Worm (Caenorhabditis elegans): ENCODE data around the gene Y62E10A.20.
"Not testable (repeated sequence)": the region's sequence is repeated elsewhere in the genome, so short reads cannot be mapped to it uniquely, and the experiment has no call there.

Y62E10A.20 gene

DNA sequence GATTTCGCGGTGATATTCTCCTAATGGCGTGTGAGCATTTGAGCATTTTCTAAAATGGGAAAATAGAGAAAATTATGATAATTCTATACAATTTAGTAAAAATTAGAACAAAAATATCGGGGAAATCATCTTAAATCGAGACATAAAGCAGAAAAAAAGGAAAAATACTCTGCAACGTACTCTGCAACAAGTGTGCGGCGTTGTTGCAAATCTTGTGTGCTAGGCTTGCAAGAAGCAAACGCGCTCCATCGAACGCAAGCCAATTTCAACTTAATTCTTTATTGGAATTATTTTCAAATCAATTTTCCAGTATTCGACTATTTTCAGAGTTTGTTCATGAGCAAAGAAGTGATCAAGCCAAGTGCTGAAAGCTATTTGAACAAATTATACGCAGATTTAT is at the start of gene Y62E10A.20, which contains the start of the genes Y62E10A.23 and mdt-9:
Y62E10A.20 (minus strand) TSS at position 49 of the 400 bp plus-strand sequence.
Y62E10A.23 (plus strand) TSS at position 282 of the 400 bp plus-strand sequence.
mdt-9 (plus strand) TSS at position 338 of the 400 bp plus-strand sequence.
- no peak for TF ChIP-seq unc-62 (GFP tag; optimal IDR thresholded peaks at IDR 0.05)

DNA sequence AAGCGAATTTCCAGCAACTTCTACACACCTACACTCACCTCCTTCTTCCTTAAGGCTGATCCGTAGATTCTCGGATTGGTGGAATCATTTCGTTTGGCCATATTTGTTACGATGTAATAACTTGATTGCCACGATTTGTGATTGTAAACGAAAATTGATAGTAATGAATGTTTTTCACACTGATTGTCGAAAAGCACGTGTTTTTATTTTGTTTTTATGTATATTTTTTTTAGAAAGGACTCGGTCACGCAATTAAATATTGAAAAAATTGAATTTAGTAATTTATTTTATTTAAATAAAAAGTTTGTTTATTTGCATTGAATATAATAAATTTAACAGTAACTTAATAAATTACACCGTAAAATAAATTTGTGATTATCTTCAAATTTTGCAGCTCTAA is 48.0 kb upstream of the Y62E10A.20 start, which contains the start of gene K09B11.5:
K09B11.5 (minus strand) TSS at position 101 of the 400 bp plus-strand sequence.
- not testable (repeated sequence) for TF ChIP-seq unc-62 (GFP tag; optimal IDR thresholded peaks at IDR 0.05)

DNA sequence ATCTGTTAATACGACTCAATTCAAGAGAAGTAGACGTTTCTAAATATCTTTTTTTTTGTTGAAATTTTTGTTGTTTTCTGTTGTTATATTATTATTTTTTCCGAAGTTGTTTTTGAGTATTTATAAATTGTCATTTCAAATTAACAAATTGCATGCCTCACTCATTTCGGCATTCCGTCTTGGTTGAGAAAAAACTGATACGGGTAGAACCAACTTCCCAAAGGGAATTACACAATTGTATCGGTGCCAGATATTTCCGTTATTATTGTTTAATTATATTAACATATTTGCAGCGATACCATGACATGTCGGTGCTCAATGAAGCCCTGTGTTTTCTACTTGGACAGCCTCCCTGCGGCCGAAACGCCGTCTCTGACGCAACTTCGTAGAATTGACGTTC is 43.3 kb upstream of the Y62E10A.20 start, which contains the start of gene K09B11.4:
K09B11.4 (plus strand) TSS at position 301 of the 400 bp plus-strand sequence.
- TF ChIP-seq unc-62 (GFP tag; optimal IDR thresholded peaks at IDR 0.05): no peak

DNA sequence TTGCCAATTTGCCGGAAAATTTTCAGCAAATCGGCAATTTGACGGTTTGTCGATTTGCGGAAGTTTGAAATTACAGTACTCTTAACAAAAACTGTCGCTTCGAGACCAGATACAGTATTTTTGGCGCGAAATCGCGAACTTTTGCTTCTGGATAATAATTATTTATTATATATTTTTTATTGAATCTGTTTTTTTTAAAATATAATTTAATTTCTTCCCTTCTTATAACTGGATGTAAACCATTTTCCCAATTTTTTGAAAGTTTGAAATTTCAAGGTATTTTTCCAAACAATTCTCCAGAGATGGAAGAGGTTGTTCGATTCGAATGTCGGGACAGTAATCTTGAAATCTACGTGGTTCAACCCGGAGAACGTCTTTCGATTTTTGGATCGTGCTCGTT is 36.3 kb upstream of the Y62E10A.20 start, which contains the start of gene nol-9:
nol-9 (plus strand) TSS at position 301 of the 400 bp plus-strand sequence.
- TF ChIP-seq unc-62 (GFP tag; optimal IDR thresholded peaks at IDR 0.05): no peak

DNA sequence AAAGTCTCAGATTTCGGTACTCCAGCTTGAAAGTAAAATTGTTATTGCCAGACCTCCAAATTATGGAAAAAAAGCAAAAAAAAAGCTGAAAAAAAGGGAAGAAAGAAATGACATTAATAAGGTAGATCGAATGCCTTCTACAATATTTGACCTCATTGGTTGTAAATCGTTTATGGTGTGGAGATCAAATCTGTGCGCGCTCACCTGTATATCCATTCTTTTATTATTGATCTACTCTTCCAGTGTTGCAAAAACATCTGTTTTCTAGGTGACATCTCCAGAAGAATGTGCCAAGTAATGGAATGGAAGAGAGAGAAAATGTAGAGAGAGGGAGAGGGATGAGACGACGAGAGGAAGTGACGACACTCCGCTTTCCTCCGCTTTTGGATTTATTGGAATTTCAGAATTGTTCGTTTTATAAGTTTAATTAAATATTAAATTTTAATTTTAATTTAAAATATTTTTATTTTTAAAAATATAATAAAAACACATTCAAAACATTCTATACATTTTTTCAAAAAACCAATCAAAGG is 29.9 kb upstream of the Y62E10A.20 start, which contains the start of the genes pik-1 and aptf-2:
pik-1 (plus strand) TSS at position 303 of the 533 bp plus-strand sequence.
aptf-2 (minus strand) TSS at position 313 of the 533 bp plus-strand sequence.
- no peak for TF ChIP-seq unc-62 (GFP tag; optimal IDR thresholded peaks at IDR 0.05)

DNA sequence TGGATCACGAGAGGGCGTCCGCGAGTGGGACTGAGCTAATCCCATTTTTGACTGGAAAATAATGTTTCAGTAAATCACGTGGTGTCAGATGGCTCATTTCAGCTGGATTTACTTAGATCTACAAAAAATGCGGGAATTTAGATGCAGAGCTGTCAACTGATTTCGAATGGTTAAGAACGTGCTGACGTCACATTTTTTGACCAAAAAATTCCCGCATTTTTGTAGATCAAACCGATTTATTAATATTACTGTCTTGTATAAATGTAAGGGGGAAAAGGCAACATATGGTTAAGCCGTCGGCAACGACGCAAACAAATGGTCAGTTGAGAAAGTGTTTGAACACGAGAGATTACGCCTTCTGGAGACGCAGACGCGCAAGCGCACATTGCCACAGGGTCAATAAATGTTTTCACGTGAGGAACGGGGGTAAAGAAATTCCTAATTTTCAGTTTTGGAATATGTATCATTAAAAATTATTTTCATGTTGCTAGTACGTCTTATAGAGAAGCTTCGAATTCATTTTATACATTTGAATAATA is 27.0 kb upstream of the Y62E10A.20 start, which contains the start of gene gcl-1:
gcl-1 (minus strand) TSS at position 51 of the 539 bp plus-strand sequence.
- TF ChIP-seq unc-62 (GFP tag; optimal IDR thresholded peaks at IDR 0.05): no peak

DNA sequence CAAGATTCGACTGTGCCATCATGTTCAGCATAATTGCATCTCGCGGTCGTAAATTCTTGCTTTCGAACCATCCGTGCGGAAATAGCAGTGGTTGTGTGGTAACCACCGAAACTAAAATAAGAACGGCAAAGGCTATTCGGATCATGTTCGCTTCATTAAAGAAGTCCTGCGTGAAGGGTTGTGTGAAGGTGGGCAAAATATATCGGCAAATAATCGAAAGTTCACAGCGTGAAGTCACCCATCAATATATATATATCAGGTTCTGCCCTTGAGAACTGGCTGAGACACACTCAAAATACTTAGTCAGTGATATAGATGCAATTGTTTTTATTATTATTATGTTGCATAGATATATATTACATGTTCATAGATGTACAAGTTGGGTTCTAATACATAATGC is 22.1 kb upstream of the Y62E10A.20 start, which contains the start of gene Y62E10A.19:
Y62E10A.19 (minus strand) TSS at position 289 of the 400 bp plus-strand sequence.
- no peak for TF ChIP-seq unc-62 (GFP tag; optimal IDR thresholded peaks at IDR 0.05)

DNA sequence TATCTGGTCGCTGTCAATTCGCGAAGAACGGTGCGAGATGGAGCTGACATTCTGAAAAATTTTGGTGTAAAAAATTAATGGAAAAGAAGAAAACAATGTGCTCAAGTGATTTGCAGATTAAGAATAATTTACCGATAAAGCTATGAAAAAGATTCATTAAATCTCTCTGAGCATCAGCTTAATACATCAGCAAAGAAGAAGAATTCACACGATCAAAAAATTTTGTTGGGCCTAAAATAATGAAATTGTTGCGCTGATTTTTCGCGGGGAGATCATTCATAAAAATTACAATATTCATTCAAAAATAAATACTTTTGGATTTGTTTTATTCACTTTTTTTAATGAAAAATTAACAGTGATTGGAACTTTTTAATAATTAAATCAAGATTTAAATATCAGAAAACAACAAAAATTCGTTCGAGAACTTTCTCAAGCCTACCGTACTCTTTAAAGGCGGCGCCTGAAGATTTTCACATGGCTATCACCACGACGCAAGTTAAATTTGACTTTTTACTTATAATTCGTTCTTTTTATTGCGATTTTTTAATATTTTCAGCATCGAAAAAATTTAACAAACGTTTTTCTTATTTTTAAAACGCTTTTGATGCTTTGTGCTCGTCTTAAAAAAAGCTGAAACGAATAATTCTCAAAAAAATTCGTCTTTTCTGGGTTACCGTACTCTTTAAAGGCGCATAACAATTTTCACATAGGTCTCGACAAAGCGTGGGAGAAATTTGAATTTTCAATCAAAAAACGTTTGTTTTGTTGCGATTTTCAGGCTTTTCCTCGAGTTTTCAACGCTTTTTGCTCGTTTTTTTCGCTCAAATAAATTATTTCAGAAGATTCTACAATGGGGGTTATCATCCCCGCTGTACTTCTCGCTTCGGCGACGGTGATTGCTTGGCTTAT is 14.8 kb upstream of the Y62E10A.20 start, which contains the start of the genes memi-2 and cyp-31A5:
memi-2 (minus strand) TSS at position 51 of the 909 bp plus-strand sequence.
cyp-31A5 (plus strand) TSS at position 834 of the 909 bp plus-strand sequence.
- no peak for TF ChIP-seq unc-62 (GFP tag; optimal IDR thresholded peaks at IDR 0.05)

DNA sequence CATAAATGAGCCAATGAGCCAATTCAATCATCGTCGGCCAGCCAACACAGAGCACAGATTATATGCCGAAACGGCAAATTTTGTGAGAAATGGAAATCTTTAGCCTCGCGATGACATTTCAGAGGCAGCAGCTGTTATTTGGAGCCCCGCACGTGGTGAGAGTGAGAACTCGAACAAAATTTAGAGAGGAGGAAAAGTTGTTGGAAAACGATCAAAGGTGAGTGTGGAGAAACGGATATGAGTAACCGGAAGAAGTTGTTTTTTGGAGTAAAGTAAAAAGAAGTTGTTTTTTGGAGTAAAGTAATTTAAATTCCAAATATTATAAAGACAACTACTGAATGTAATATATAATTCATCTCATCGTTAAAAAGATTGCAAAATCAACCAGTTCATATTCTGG is 12.8 kb upstream of the Y62E10A.20 start, which contains the start of gene Y62E10A.13:
Y62E10A.13 (minus strand) TSS at position 326 of the 400 bp plus-strand sequence.
- no peak for TF ChIP-seq unc-62 (GFP tag; optimal IDR thresholded peaks at IDR 0.05)

DNA sequence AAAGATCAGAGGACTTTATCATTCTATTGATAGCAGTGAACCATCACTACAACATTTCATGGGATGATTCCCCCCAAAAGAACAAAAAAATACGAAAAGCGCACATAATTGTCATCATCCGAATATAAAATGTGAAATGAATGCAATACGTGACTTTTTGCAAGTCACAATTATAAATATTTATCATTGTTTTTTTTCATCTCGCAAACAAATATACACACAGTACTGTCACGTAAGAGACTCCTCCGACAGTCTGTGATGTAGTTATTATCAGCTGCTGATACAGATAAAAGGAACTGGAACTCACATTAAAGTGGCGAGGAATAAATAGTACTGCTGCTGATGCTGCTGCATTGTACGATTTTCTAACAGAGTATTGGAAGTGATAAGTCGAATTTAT is 10.5 kb upstream of the Y62E10A.20 start:
- no peak for TF ChIP-seq unc-62 (GFP tag; optimal IDR thresholded peaks at IDR 0.05)

DNA sequence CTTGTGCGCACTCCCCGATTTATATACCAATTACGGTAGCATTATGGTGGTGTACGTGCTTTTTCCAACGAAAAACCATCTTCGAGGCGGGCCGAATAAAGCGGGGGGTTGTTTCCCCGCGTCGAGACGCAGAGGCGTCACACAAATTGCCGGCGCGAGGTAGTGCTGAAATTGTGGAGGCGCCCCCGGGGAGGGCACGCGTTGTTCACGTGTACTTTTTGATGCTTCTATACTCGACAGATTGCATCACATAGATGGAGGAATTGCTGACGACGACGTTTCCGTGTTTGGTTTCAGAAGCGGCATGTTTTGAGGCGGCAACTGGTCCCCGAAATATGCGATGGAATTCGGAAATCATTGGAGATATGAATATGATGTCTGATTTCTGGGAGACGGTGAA is 9.4 kb upstream of the Y62E10A.20 start:
- no peak for TF ChIP-seq unc-62 (GFP tag; optimal IDR thresholded peaks at IDR 0.05)

DNA sequence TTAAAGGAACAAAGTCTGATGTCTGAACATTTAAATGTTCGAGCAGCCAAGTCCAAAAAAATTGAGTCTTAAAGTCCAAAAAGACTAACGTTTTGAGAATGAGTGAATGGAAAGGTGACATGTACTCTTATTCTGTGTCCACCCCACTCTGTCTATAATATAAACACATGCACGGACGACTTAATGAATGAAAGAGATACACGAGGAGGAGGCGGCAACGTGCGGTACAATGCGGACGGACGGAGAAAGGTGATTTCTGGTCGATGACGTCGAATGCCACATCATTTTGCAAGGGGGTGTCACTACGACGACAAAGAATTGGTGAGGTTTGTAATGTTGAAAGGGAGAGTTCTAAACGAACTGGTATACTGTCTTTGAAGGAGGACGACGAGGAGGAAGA is 8.8 kb upstream of the Y62E10A.20 start:
- no peak for TF ChIP-seq unc-62 (GFP tag; optimal IDR thresholded peaks at IDR 0.05)

DNA sequence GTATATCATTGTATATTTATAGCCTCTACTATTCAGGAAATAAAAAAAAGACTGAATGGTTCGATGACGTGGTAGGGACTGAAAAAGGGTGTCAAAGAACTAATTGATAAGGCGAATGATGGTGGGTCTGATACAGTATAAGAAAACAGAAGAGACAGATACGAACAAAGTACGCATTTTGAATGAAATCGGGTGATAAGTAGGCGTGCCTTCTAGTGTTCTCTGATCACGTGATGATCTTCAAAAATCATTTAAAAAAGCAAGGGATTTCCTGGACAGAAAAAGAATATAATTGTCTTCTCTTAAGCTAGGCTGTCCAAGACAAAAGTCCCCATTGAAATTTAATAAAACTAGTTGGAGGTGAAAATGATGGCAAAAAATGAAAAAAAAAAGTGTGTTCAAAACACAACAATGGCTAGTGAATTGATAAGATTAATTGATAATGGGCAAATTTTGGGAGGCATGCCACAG is 7.4 kb upstream of the Y62E10A.20 start:
- TF ChIP-seq unc-62 (GFP tag; optimal IDR thresholded peaks at IDR 0.05): no peak

DNA sequence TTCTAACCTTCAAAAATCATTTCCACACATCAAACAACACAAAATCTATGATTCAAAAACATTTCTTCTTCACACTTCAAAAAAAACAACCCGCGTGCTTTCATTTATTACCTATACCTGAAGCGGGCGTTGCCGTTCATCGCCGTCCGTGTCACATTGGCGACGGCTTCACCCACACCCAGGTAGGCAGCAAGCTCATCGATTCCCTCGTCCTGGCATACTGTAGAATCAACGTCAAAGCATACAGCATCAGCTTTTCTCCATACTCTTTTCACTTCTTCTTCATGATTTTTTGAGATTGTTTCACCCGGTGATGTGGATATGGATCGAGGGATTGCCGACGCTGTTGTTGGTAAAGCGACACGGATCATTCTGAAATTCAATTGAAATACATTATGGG is 6.3 kb upstream of the Y62E10A.20 start:
- no peak for TF ChIP-seq unc-62 (GFP tag; optimal IDR thresholded peaks at IDR 0.05)

DNA sequence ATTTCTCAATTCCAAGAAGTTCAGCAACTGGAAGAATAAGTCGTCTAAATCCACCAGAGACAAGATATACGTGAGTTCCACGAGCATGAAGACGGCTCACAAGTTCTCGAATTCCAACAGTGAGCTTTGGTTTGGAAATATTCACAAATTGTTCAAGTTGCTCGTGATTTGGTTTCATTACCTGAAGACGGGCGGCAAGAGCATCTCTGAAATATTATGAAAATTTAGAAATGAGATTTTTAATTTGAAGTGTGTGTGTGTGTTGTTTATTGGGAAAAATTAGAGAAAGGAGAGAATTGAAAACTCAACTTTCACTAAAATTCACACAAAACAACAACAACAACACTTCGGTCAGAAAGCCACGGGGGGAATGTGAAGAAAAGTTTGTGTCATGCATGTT is 4.9 kb upstream of the Y62E10A.20 start:
- TF ChIP-seq unc-62 (GFP tag; optimal IDR thresholded peaks at IDR 0.05): no peak
